Fruit fly (Drosophila melanogaster) whole organism, prepupa: ENCODE measurements around the gene CG8379.

Experiments used
- Blimp-1 ChIP-seq: fragments of 200-800 bp; sonication (Bioruptor generic); optimal IDR thresholded peaks from 3 replicates; lab custom pipeline; 2017; ENCODE audit warnings: missing biosample characterization, missing genetic modification characterization, mild to moderate bottlenecking, moderate library complexity, missing genetic modification reagents
- CG10631 ChIP-seq: fragments of 200-800 bp; sonication (Bioruptor generic); optimal IDR thresholded peaks from 2 replicates; lab custom pipeline; 2016; ENCODE audit warnings: missing biosample characterization, missing genetic modification characterization
- CG10669 ChIP-seq: fragments of 200-800 bp; sonication (Bioruptor generic); optimal IDR thresholded peaks from 3 replicates; lab custom pipeline; 2018; ENCODE audit warnings: missing biosample characterization, mild to moderate bottlenecking, missing genetic modification characterization, moderate library complexity
- CG11294 ChIP-seq: fragments of 200-800 bp; sonication (Bioruptor generic); IDR thresholded peaks from 2 replicates; pipeline ENCODE4 v1.3.6; 2022; ENCODE audit warnings: missing biosample characterization, missing genetic modification characterization
- CG11762 ChIP-seq: fragments of 200-800 bp; sonication (Bioruptor generic); optimal IDR thresholded peaks from 3 replicates; lab custom pipeline; 2016; ENCODE audit warnings: missing biosample characterization, missing genetic modification characterization; ENCODE audit not compliant: insufficient read depth
- CG11902 ChIP-seq: fragments of 200-800 bp; sonication (Bioruptor generic); optimal IDR thresholded peaks from 3 replicates; lab custom pipeline; 2016; ENCODE audit warnings: missing biosample characterization, missing genetic modification characterization
- CG15336 ChIP-seq: fragments of 200-800 bp; sonication (Bioruptor generic); IDR thresholded peaks from 2 replicates; pipeline ENCODE4 v1.3.6; 2022; ENCODE audit warnings: missing biosample characterization, missing genetic modification characterization
- CG1621 ChIP-seq: fragments of 200-800 bp; sonication (Bioruptor generic); optimal IDR thresholded peaks from 3 replicates; lab custom pipeline; 2018; ENCODE audit warnings: missing biosample characterization, mild to moderate bottlenecking, missing genetic modification characterization
- CG16779 ChIP-seq: fragments of 200-800 bp; sonication (Bioruptor generic); optimal IDR thresholded peaks from 3 replicates; lab custom pipeline; 2017; ENCODE audit warnings: missing biosample characterization, mild to moderate bottlenecking, missing genetic modification characterization
- CG31627 ChIP-seq: fragments of 200-800 bp; sonication (Bioruptor generic); optimal IDR thresholded peaks from 3 replicates; lab custom pipeline; 2016; ENCODE audit warnings: missing biosample characterization, missing genetic modification characterization
- CG32006 ChIP-seq: fragments of 200-800 bp; sonication (Bioruptor generic); optimal IDR thresholded peaks from 3 replicates; lab custom pipeline; 2017; ENCODE audit warnings: missing biosample characterization, mild to moderate bottlenecking, missing genetic modification characterization
- CG34406 ChIP-seq: fragments of 200-800 bp; sonication (Bioruptor generic); optimal IDR thresholded peaks from 3 replicates; lab custom pipeline; 2016; ENCODE audit warnings: missing biosample characterization, missing genetic modification characterization
- CG4318 ChIP-seq: fragments of 200-800 bp; sonication (Bioruptor generic); optimal IDR thresholded peaks from 3 replicates; lab custom pipeline; 2017; ENCODE audit warnings: missing biosample characterization, mild to moderate bottlenecking, missing genetic modification characterization
- CG6163 ChIP-seq: fragments of 200-800 bp; sonication (Bioruptor generic); IDR thresholded peaks from 3 replicates; pipeline ENCODE4 v1.3.6; 2022; ENCODE audit warnings: missing biosample characterization, missing genetic modification characterization
- CG6792 ChIP-seq: fragments of 200-800 bp; sonication (Bioruptor generic); optimal IDR thresholded peaks from 3 replicates; lab custom pipeline; 2016; ENCODE audit warnings: missing biosample characterization, missing genetic modification characterization
- CG6808 ChIP-seq: fragments of 200-800 bp; sonication (Bioruptor generic); optimal IDR thresholded peaks from 3 replicates; lab custom pipeline; 2017; ENCODE audit warnings: missing biosample characterization, missing genetic modification characterization, mild to moderate bottlenecking, moderate library complexity, missing genetic modification reagents
- CG6854 ChIP-seq: fragments of 200-800 bp; sonication (Bioruptor generic); optimal IDR thresholded peaks from 2 replicates; lab custom pipeline; 2017; ENCODE audit warnings: missing biosample characterization, mild to moderate bottlenecking, missing genetic modification characterization
- CG7368 ChIP-seq: fragments of 200-800 bp; sonication (Bioruptor generic); optimal IDR thresholded peaks from 3 replicates; lab custom pipeline; 2016; ENCODE audit warnings: missing biosample characterization, missing genetic modification characterization
- CG8632 ChIP-seq: fragments of 200-800 bp; sonication (Bioruptor generic); optimal IDR thresholded peaks from 3 replicates; lab custom pipeline; 2016; ENCODE audit warnings: missing biosample characterization, missing genetic modification characterization
- CG9139 ChIP-seq: fragments of 200-800 bp; sonication (Bioruptor generic); optimal IDR thresholded peaks from 3 replicates; lab custom pipeline; 2017; ENCODE audit warnings: missing biosample characterization, mild to moderate bottlenecking, missing genetic modification characterization
- Eip75B ChIP-seq: fragments of 200-800 bp; sonication (Bioruptor generic); optimal IDR thresholded peaks from 3 replicates; lab custom pipeline; 2016; ENCODE audit warnings: missing biosample characterization, missing genetic modification characterization
- Ets21C ChIP-seq: fragments of 200-800 bp; sonication (Bioruptor generic); optimal IDR thresholded peaks from 3 replicates; lab custom pipeline; 2016; ENCODE audit warnings: missing biosample characterization, missing genetic modification characterization
- Ets96B ChIP-seq: fragments of 200-800 bp; optimal IDR thresholded peaks from 2 replicates; lab custom pipeline; 2019; ENCODE audit warnings: missing biosample characterization, mild to moderate bottlenecking, missing genetic modification characterization, moderate library complexity
- Gug ChIP-seq: fragments of 200-800 bp; sonication (Bioruptor generic); IDR thresholded peaks from 2 replicates; pipeline ENCODE4 v1.3.6; 2022; ENCODE audit warnings: missing biosample characterization, missing genetic modification characterization
- Hr38 ChIP-seq: sonication (Bioruptor generic); optimal IDR thresholded peaks from 2 replicates; lab custom pipeline; 2016; ENCODE audit warnings: missing biosample characterization, missing genetic modification characterization
- Hr39 ChIP-seq: fragments of 200-800 bp; sonication (Bioruptor generic); optimal IDR thresholded peaks from 2 replicates; lab custom pipeline; 2016; ENCODE audit warnings: missing biosample characterization, missing genetic modification characterization
- Hr4 ChIP-seq: fragments of 200-800 bp; sonication (Bioruptor generic); optimal IDR thresholded peaks from 3 replicates; lab custom pipeline; 2016; ENCODE audit warnings: missing biosample characterization, missing genetic modification characterization
- Lpt ChIP-seq: fragments of 200-800 bp; sonication (Bioruptor generic); optimal IDR thresholded peaks from 3 replicates; lab custom pipeline; 2016; ENCODE audit warnings: missing biosample characterization, missing genetic modification characterization
- OdsH ChIP-seq: fragments of 200-800 bp; sonication (Bioruptor generic); optimal IDR thresholded peaks from 3 replicates; lab custom pipeline; 2016; ENCODE audit warnings: missing biosample characterization, missing genetic modification characterization
- Smox ChIP-seq: fragments of 200-800 bp; sonication (Bioruptor generic); optimal IDR thresholded peaks from 3 replicates; lab custom pipeline; 2016; ENCODE audit warnings: missing biosample characterization, missing genetic modification characterization
- Sox102F ChIP-seq: fragments of 200-800 bp; sonication (Bioruptor generic); optimal IDR thresholded peaks from 2 replicates; lab custom pipeline; 2016; ENCODE audit warnings: missing biosample characterization, mild to moderate bottlenecking, missing genetic modification characterization
- Sox14 ChIP-seq: fragments of 200-800 bp; sonication (Bioruptor generic); optimal IDR thresholded peaks from 3 replicates; lab custom pipeline; 2016; ENCODE audit warnings: missing biosample characterization, missing genetic modification characterization
- cyc ChIP-seq: fragments of 200-800 bp; sonication (Bioruptor generic); optimal IDR thresholded peaks from 3 replicates; lab custom pipeline; 2016; ENCODE audit warnings: missing biosample characterization, missing genetic modification characterization
- dac ChIP-seq: fragments of 200-800 bp; sonication (Bioruptor generic); optimal IDR thresholded peaks from 2 replicates; lab custom pipeline; 2017; ENCODE audit warnings: missing biosample characterization, mild to moderate bottlenecking, missing genetic modification characterization
- dsx ChIP-seq: fragments of 200-800 bp; optimal IDR thresholded peaks from 3 replicates; lab custom pipeline; 2019; ENCODE audit warnings: missing biosample characterization, mild to moderate bottlenecking, missing genetic modification characterization, moderate library complexity; ENCODE audit not compliant: poor library complexity, severe bottlenecking
- eg ChIP-seq: fragments of 200-800 bp; sonication (Bioruptor generic); IDR thresholded peaks from 3 replicates; pipeline ENCODE4 v1.3.6; 2022; ENCODE audit warnings: missing biosample characterization, missing genetic modification characterization
- esn ChIP-seq: fragments of 200-800 bp; sonication (Bioruptor generic); optimal IDR thresholded peaks from 2 replicates; lab custom pipeline; 2016; ENCODE audit warnings: missing biosample characterization, mild to moderate bottlenecking, missing genetic modification characterization, moderate library complexity
- fd59A ChIP-seq: fragments of 200-800 bp; sonication (Bioruptor generic); optimal IDR thresholded peaks from 2 replicates; lab custom pipeline; 2017; ENCODE audit warnings: missing biosample characterization, mild to moderate bottlenecking, missing genetic modification characterization, missing genetic modification reagents
- fd85E ChIP-seq: fragments of 200-800 bp; sonication (Bioruptor generic); optimal IDR thresholded peaks from 3 replicates; lab custom pipeline; 2016; ENCODE audit warnings: missing biosample characterization, missing genetic modification characterization
- fkh ChIP-seq: fragments of 200-800 bp; sonication (Bioruptor generic); optimal IDR thresholded peaks from 3 replicates; lab custom pipeline; 2017; ENCODE audit warnings: missing biosample characterization, mild to moderate bottlenecking, missing genetic modification characterization, moderate library complexity
- net ChIP-seq: fragments of 200-800 bp; sonication (Bioruptor generic); optimal IDR thresholded peaks from 3 replicates; lab custom pipeline; 2016; ENCODE audit warnings: missing biosample characterization, missing genetic modification characterization
- spab ChIP-seq: fragments of 200-800 bp; sonication (Bioruptor generic); optimal IDR thresholded peaks from 2 replicates; lab custom pipeline; 2017; ENCODE audit warnings: missing biosample characterization, mild to moderate bottlenecking, missing genetic modification characterization, missing genetic modification reagents
- svp ChIP-seq: fragments of 200-800 bp; sonication (Bioruptor generic); peaks from one replicate; lab custom pipeline; 2016; ENCODE audit warnings: missing biosample characterization, missing genetic modification characterization
- topi ChIP-seq: fragments of 200-800 bp; sonication (Bioruptor generic); optimal IDR thresholded peaks from 3 replicates; lab custom pipeline; 2016; ENCODE audit warnings: missing biosample characterization, missing genetic modification characterization
- vri ChIP-seq: fragments of 200-800 bp; sonication (Bioruptor generic); optimal IDR thresholded peaks from 3 replicates; lab custom pipeline; 2016; ENCODE audit warnings: missing biosample characterization, mild to moderate bottlenecking, missing genetic modification characterization

Gene CG8379

dm6 chr3R:8811323-8811936 lies 12.8 kb upstream of the CG8379 start (continued):
- TF ChIP-seq CG16779 (tag; lab: Kevin White, UChicago) (peak; percentile 98), vri (GFP tag; lab: Kevin White, UChicago) (peak; percentile 99), Sox102F (GFP tag; lab: Kevin White, UChicago) (peak; percentile 98), CG6792 (GFP tag; lab: Kevin White, UChicago) (peak; percentile 99), CG11762 (GFP tag; lab: Kevin White, UChicago) (peak; percentile 99), CG9139 (GFP tag; lab: Kevin White, UChicago) (peak; percentile 95), CG31627 (GFP tag; lab: Kevin White, UChicago) (peak; percentile 98), esn (peak; percentile 99), spab (GFP tag; lab: Kevin White, UChicago) (peak; percentile 99), CG7368 (GFP tag; lab: Kevin White, UChicago) (peak; percentile 98), Sox14 (GFP tag; lab: Kevin White, UChicago) (peak; percentile 99), CG6163 (peak; percentile 99), Blimp-1 (peak; percentile 84), svp (GFP tag; lab: Kevin White, UChicago) (peak; percentile 98), dsx (GFP tag; lab: Kevin White, UChicago) (peak; percentile 98), Lpt (GFP tag; lab: Kevin White, UChicago) (peak; percentile 99), cyc (peak; percentile 98), CG1621 (tag; lab: Kevin White, UChicago) (peak; percentile 98), fd59A (GFP tag; lab: Kevin White, UChicago) (peak; percentile 99), CG6854 (GFP tag; lab: Kevin White, UChicago) (peak; percentile 89), CG11902 (GFP tag; lab: Kevin White, UChicago) (peak; percentile 97), CG32006 (GFP tag; lab: Kevin White, UChicago) (peak; percentile 100), CG10631 (GFP tag; lab: Kevin White, UChicago) (peak; percentile 99), topi (GFP tag; lab: Kevin White, UChicago) (peak; percentile 98), CG11294 (GFP tag; lab: Robert Waterston, UW) (peak; percentile 99)

- TF ChIP-seq fd85E (GFP tag; lab: Kevin White, UChicago) (no peak), OdsH (peak; percentile 87), Eip75B (GFP tag; lab: Kevin White, UChicago) (peak; percentile 77), Lpt (GFP tag; lab: Kevin White, UChicago) (peak; percentile 89), fkh (peak; percentile 49), eg (peak; percentile 96), Ets96B (peak; percentile 79), CG11762 (GFP tag; lab: Kevin White, UChicago) (peak; percentile 75), CG1621 (tag; lab: Kevin White, UChicago) (peak; percentile 79), CG32006 (GFP tag; lab: Kevin White, UChicago) (peak; percentile 93), Ets21C (peak; percentile 15), CG6792 (GFP tag; lab: Kevin White, UChicago) (peak; percentile 65), topi (GFP tag; lab: Kevin White, UChicago) (peak; percentile 72), CG6808 (GFP tag; lab: Kevin White, UChicago) (peak; percentile 72), CG15336 (GFP tag; lab: Robert Waterston, UW) (peak; percentile 93), Hr39 (GFP tag; lab: Kevin White, UChicago) (peak; percentile 57), CG4318 (GFP tag; lab: Kevin White, UChicago) (peak; percentile 80), Hr4 (peak; percentile 92), CG10631 (GFP tag; lab: Kevin White, UChicago) (peak; percentile 80), net (GFP tag; lab: Kevin White, UChicago) (peak; percentile 76), vri (GFP tag; lab: Kevin White, UChicago) (peak; percentile 27), CG6163 (peak; percentile 93), dsx (GFP tag; lab: Kevin White, UChicago) (peak; percentile 72), CG9139 (GFP tag; lab: Kevin White, UChicago) (peak; percentile 25), dac (GFP tag; lab: Kevin White, UChicago) (peak; percentile 87), CG8632 (GFP tag; lab: Kevin White, UChicago) (peak; percentile 73), spab (GFP tag; lab: Kevin White, UChicago) (peak; percentile 74), Sox14 (GFP tag; lab: Kevin White, UChicago) (peak; percentile 82), svp (GFP tag; lab: Kevin White, UChicago) (peak; percentile 86), Smox (GFP tag; lab: Kevin White, UChicago) (peak; percentile 56), Gug (GFP tag; lab: Robert Waterston, UW) (peak; percentile 86), Sox102F (GFP tag; lab: Kevin White, UChicago) (peak; percentile 58), CG10669 (GFP tag; lab: Kevin White, UChicago) (peak; percentile 80), Hr38 (peak; percentile 55), CG34406 (peak; percentile 49)
Observed at dm6 chr3R:8812342-8812966, 11.8 kb upstream of the CG8379 start.
